Fruit fly (Drosophila melanogaster) whole organism, embryonic: ENCODE measurements around the gene BTBD9.

Experiments used
- BEAF-32 ChIP-seq: fragments of 200-800 bp; sonication (Bioruptor generic); optimal IDR thresholded peaks from 3 replicates; lab custom pipeline; 2017; ENCODE audit warnings: missing biosample characterization, missing genetic modification characterization, mild to moderate bottlenecking, moderate library complexity, missing genetic modification reagents
- CG10431 ChIP-seq: fragments of 200-800 bp; sonication (Bioruptor generic); optimal IDR thresholded peaks from 3 replicates; lab custom pipeline; 2018; ENCODE audit warnings: missing biosample characterization, mild to moderate bottlenecking, missing genetic modification characterization
- CG15514 ChIP-seq: fragments of 200-800 bp; sonication (Bioruptor generic); optimal IDR thresholded peaks from 3 replicates; lab custom pipeline; 2017; ENCODE audit warnings: missing biosample characterization, missing genetic modification characterization, mild to moderate bottlenecking, moderate library complexity, missing genetic modification reagents
- CG2889 ChIP-seq: fragments of 200-800 bp; sonication (Bioruptor generic); IDR thresholded peaks from 3 replicates; pipeline ENCODE4 v1.3.6; 2022; ENCODE audit warnings: missing biosample characterization, missing genetic modification characterization
- CG31388 ChIP-seq: fragments of 200-800 bp; sonication (Bioruptor generic); optimal IDR thresholded peaks from 2 replicates; lab custom pipeline; 2016; ENCODE audit warnings: missing biosample characterization, missing genetic modification characterization
- Spps ChIP-seq: fragments of 200-800 bp; sonication (Bioruptor generic); optimal IDR thresholded peaks from 2 replicates; lab custom pipeline; 2018; ENCODE audit warnings: missing biosample characterization, mild to moderate bottlenecking, missing genetic modification characterization
- cad ChIP-seq: fragments of >200 bp; optimal IDR thresholded peaks from 2 replicates; lab custom pipeline; 2017; ENCODE audit warnings: missing biosample characterization, missing genetic modification characterization
- dimm ChIP-seq: fragments of 200-800 bp; sonication (Bioruptor generic); IDR thresholded peaks from 2 replicates; pipeline ENCODE4 v1.3.6; 2022; ENCODE audit warnings: missing biosample characterization, missing genetic modification characterization
- ftz-f1 ChIP-seq: fragments of 200-800 bp; sonication (Bioruptor generic); optimal IDR thresholded peaks from 2 replicates; lab custom pipeline; 2016; ENCODE audit warnings: missing biosample characterization, missing genetic modification characterization
- gce ChIP-seq: fragments of 200-800 bp; sonication (Bioruptor generic); IDR thresholded peaks from 3 replicates; pipeline ENCODE4 v1.3.6; 2022; ENCODE audit warnings: missing biosample characterization, missing genetic modification characterization
- seq ChIP-seq: fragments of 200-800 bp; sonication (Bioruptor generic); IDR thresholded peaks from 2 replicates; pipeline ENCODE4 v1.3.6; 2022; ENCODE audit warnings: missing biosample characterization, missing genetic modification characterization
- unc-4 ChIP-seq: fragments of 200-800 bp; sonication (Bioruptor generic); IDR thresholded peaks from 2 replicates; pipeline ENCODE4 v1.3.6; 2022; ENCODE audit warnings: missing biosample characterization, missing genetic modification characterization; ENCODE audit not compliant: partially characterized antibody
- zen2 ChIP-seq: fragments of 200-800 bp; sonication (Bioruptor generic); IDR thresholded peaks from 3 replicates; pipeline ENCODE4 v1.3.6; 2022; ENCODE audit warnings: missing biosample characterization, missing genetic modification characterization; ENCODE audit not compliant: partially characterized antibody

DNA sequence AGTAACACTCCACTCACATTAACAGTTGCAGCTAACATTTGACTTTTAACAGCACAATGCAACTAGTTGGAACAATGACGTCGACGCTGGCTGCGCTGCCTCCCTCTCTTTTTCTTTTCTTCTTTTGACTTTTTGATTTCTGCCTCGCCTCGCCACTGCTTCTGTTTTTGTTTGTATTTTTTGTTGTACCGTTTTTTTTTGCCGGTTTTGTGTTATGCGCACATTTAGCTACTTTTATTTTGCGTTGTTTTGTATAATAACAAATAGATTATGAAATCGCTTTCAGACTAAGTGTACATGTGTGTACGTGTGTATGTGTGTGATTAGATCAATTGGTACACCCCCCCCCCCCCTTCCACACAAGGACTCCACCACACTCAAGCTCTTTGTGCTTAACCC lies 25.8 kb upstream of the BTBD9 start:
- TF ChIP-seq CG10431 (no peak), gce (no peak), Spps (tag; lab: Kevin White, UChicago) (no peak), CG15514 (GFP tag; lab: Kevin White, UChicago) (no peak), CG2889 (GFP tag; lab: Robert Waterston, UW) (no peak), BEAF-32 (GFP tag; lab: Kevin White, UChicago) (no peak), dimm (GFP tag; lab: Robert Waterston, UW) (no peak), ftz-f1 (no peak), seq (GFP tag; lab: Robert Waterston, UW) (no peak), cad (GFP tag; lab: Kevin White, UChicago) (no peak), CG31388 (GFP tag; lab: Kevin White, UChicago) (no peak), unc-4 (GFP tag; lab: Robert Waterston, UW) (no peak), zen2 (no peak)
